Worm (Caenorhabditis elegans): ENCODE measurements around the gene mom-1.

The mom-1 gene

DNA sequence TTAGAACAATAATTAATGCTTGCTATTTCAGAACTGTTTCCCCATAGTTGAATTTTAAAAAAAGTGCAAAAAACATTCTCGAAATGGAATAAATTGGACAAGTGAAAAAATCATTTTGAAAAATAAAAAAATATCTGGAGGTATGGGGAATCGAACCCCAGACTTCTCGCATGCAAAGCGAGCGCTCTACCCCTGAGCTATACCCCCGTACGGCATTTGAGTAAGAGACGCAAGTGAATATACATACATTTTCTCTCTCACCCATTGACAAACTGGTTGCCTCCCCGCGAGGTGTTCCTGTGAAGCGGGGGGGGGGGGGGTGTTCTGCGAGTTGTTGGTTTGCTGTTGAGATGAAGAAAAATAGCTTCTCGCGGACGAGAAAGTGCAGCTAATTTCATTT lies 769 bp upstream of the mom-1 start (continued):
- TF ChIP-seq egl-27 (tag; optimal IDR thresholded peaks at IDR 0.05) = no peak
- peak; percentile 97 for TF ChIP-seq F44E2.7 (GFP tag; IDR thresholded peaks at IDR 0.05)
- TF ChIP-seq ctbp-1 (GFP tag; IDR thresholded peaks at IDR 0.05) = peak; percentile 86
- no peak for TF ChIP-seq daf-12 (tag; optimal IDR thresholded peaks at IDR 0.05)
- peak; percentile 71 for TF ChIP-seq dmd-6 (GFP tag; IDR thresholded peaks at IDR 0.05)
- TF ChIP-seq Y105C5A.15 (GFP tag; IDR thresholded peaks at IDR 0.05) = peak; percentile 97
- TF ChIP-seq ceh-62 (tag; optimal IDR thresholded peaks at IDR 0.05) = no peak
- peak; percentile 72; the same call in 1 of the 2 replicates for TF ChIP-seq mdt-29 (GFP tag; IDR thresholded peaks at IDR 0.05)
- peak; percentile 31 to 37 for TF ChIP-seq hif-1 (tag; optimal IDR thresholded peaks at IDR 0.05)
- TF ChIP-seq aly-2 (tag; optimal IDR thresholded peaks at IDR 0.05) = peak; percentile 46
- no peak for TF ChIP-seq R02D3.7 (tag; optimal IDR thresholded peaks at IDR 0.05)
- peak; percentile 80 for TF ChIP-seq nhr-111 (GFP tag; optimal IDR thresholded peaks at IDR 0.05)
- TF ChIP-seq unc-39 (tag; optimal IDR thresholded peaks at IDR 0.05) = no peak
- peak; percentile 81 for TF ChIP-seq nhr-42 (GFP tag; IDR thresholded peaks at IDR 0.05)
- TF ChIP-seq ztf-7 (tag; optimal IDR thresholded peaks at IDR 0.05) = peak; percentile 54
- peak; percentile 62 for TF ChIP-seq dve-1 (tag; optimal IDR thresholded peaks at IDR 0.05; ENCODE audit: insufficient read depth)
- peak; percentile 78; the same call in 1 of the 2 replicates for TF ChIP-seq saeg-2 (GFP tag; IDR thresholded peaks at IDR 0.05)
- no peak for TF ChIP-seq nhr-77 (tag; optimal IDR thresholded peaks at IDR 0.05)
- peak; percentile 27 for TF ChIP-seq dpl-1 (GFP tag; optimal IDR thresholded peaks at IDR 0.05)
- TF ChIP-seq ces-1 (GFP tag; optimal IDR thresholded peaks at IDR 0.05) = peak; percentile 36
- peak; percentile 78 for TF ChIP-seq lin-29 (GFP tag; IDR thresholded peaks at IDR 0.05)
- 0 out of 2 replicates have a peak, but pooled peaks have one; percentile 72 for TF ChIP-seq lin-1 (GFP tag; IDR thresholded peaks at IDR 0.05)
- no peak for TF ChIP-seq fkh-10 (GFP tag; optimal IDR thresholded peaks at IDR 0.05)
- TF ChIP-seq vab-7 (GFP tag; IDR thresholded peaks at IDR 0.05) = peak; percentile 97
- peak; percentile 83 for TF ChIP-seq mep-1 (tag; optimal IDR thresholded peaks at IDR 0.05)
- no peak for TF ChIP-seq lin-39 (tag; optimal IDR thresholded peaks at IDR 0.05)
- peak; percentile 56 for TF ChIP-seq hlh-30 (tag; optimal IDR thresholded peaks at IDR 0.05; ENCODE audit: insufficient read depth)
- no peak for TF ChIP-seq unc-62 (GFP tag; optimal IDR thresholded peaks at IDR 0.05 in 1 of 2)
- TF ChIP-seq unc-62 (tag; optimal IDR thresholded peaks at IDR 0.05) = no peak
- peak; percentile 85 for TF ChIP-seq tra-1 (GFP tag; IDR thresholded peaks at IDR 0.05)
- peak; percentile 75 for TF ChIP-seq F37D6.2 (tag; optimal IDR thresholded peaks at IDR 0.05)
- no peak for TF ChIP-seq ama-1 (optimal IDR thresholded peaks at IDR 0.05)
- peak; percentile 79 for TF ChIP-seq dmd-9 (GFP tag; IDR thresholded peaks at IDR 0.05)
- peak; percentile 33 for TF ChIP-seq aha-1 (tag)
- TF ChIP-seq Y48G9A.11 (GFP tag; IDR thresholded peaks at IDR 0.05) = peak; percentile 81
- peak; percentile 68 for TF ChIP-seq nhr-25 (tag; optimal IDR thresholded peaks at IDR 0.05; ENCODE audit: borderline replicate concordance, insufficient read depth)
- TF ChIP-seq nhr-6 (tag; optimal IDR thresholded peaks at IDR 0.05) = peak; percentile 49
- TF ChIP-seq Y5F2A.4 (GFP tag; optimal IDR thresholded peaks at IDR 0.05) = peak; percentile 64
- no peak for TF ChIP-seq nhr-11 (tag; optimal IDR thresholded peaks at IDR 0.05)
- peak; percentile 76 for TF ChIP-seq gei-8 (GFP tag; optimal IDR thresholded peaks at IDR 0.05)
- peak; percentile 67 for TF ChIP-seq lir-3 (tag; optimal IDR thresholded peaks at IDR 0.05)
- TF ChIP-seq php-3 (GFP tag; IDR thresholded peaks at IDR 0.05) = peak; percentile 83
- TF ChIP-seq unc-130 (GFP tag; optimal IDR thresholded peaks at IDR 0.05) = peak; percentile 10
- peak; percentile 75 for TF ChIP-seq nhr-48 (tag; optimal IDR thresholded peaks at IDR 0.05)
- TF ChIP-seq cey-2 (tag; optimal IDR thresholded peaks at IDR 0.05; ENCODE audit: borderline replicate concordance, insufficient read depth) = no peak
- no peak for TF ChIP-seq skn-1 (tag; optimal IDR thresholded peaks at IDR 0.05)
- peak; percentile 93 for TF ChIP-seq Y75B8A.6 (GFP tag; IDR thresholded peaks at IDR 0.05)
- no peak for TF ChIP-seq snpc-4 (tag; optimal IDR thresholded peaks at IDR 0.05)
- TF ChIP-seq hmg-1.1 (GFP tag; IDR thresholded peaks at IDR 0.05) = peak; percentile 95
- TF ChIP-seq nhr-237 (tag; optimal IDR thresholded peaks at IDR 0.05) = no peak
- no peak for TF ChIP-seq lsy-2 (tag; optimal IDR thresholded peaks at IDR 0.05)
- TF ChIP-seq nhr-76 (tag; optimal IDR thresholded peaks at IDR 0.05) = no peak

All from whole organism, L4 larva.